Fruit fly (Drosophila melanogaster): ENCODE data around the gene RpL13A.
A peak's percentile ranks its signal among the peaks of the same experiment; 100 is the strongest.

The RpL13A gene

dm6 chr3R:5669740-5670659, 45.7 kb downstream of the RpL13A start (continued):
- TF ChIP-seq CG7372 (GFP tag; IDR thresholded peaks at IDR 0.05) (no peak), CG4360 (GFP tag; IDR thresholded peaks at IDR 0.05) (peak; percentile 99), klu (GFP tag; IDR thresholded peaks at IDR 0.05) (no peak), prd (optimal IDR thresholded peaks at IDR 0.05) (no peak), prd (GFP tag; IDR thresholded peaks at IDR 0.05) (no peak), nom (GFP tag; optimal IDR thresholded peaks at IDR 0.05) (no peak), mirr (GFP tag; optimal IDR thresholded peaks at IDR 0.05) (peak; percentile 36), Gsc (GFP tag; IDR thresholded peaks at IDR 0.05) (no peak), exex (tag; optimal IDR thresholded peaks at IDR 0.05) (peak; percentile 25), CG9932 (GFP tag; IDR thresholded peaks at IDR 0.05) (no peak), nerfin-2 (GFP tag; IDR thresholded peaks at IDR 0.05; ENCODE audit: partially characterized antibody) (peak; percentile 4; the same call in 1 of the 2 replicates), mld (GFP tag; IDR thresholded peaks at IDR 0.05; ENCODE audit: partially characterized antibody) (0 out of 3 replicates have a peak, but pooled peaks have one; percentile 18), ind (GFP tag; optimal IDR thresholded peaks at IDR 0.05) (no peak), CG34376 (GFP tag; optimal IDR thresholded peaks at IDR 0.05) (peak; percentile 35), CG12744 (GFP tag; optimal IDR thresholded peaks at IDR 0.05) (no peak), HLH4C (GFP tag; IDR thresholded peaks at IDR 0.05; ENCODE audit: partially characterized antibody) (0 out of 3 replicates have a peak, but pooled peaks have one; percentile 5), ERR (GFP tag; optimal IDR thresholded peaks at IDR 0.05) (peak; percentile 11), CG4820 (GFP tag; optimal IDR thresholded peaks at IDR 0.05) (no peak), CG33213 (GFP tag; optimal IDR thresholded peaks at IDR 0.05) (no peak), CG8388 (GFP tag; optimal IDR thresholded peaks at IDR 0.05) (peak; percentile 13), br (optimal IDR thresholded peaks at IDR 0.05) (no peak), CG3163 (GFP tag; optimal IDR thresholded peaks at IDR 0.05) (peak; percentile 80), CoRest (tag; optimal IDR thresholded peaks at IDR 0.05) (no peak), CG15514 (GFP tag; optimal IDR thresholded peaks at IDR 0.05) (no peak), Opbp (GFP tag; IDR thresholded peaks at IDR 0.05; ENCODE audit: partially characterized antibody) (0 out of 3 replicates have a peak, but pooled peaks have one; percentile 1), Med (GFP tag) (no peak), YL-1 (GFP tag; optimal IDR thresholded peaks at IDR 0.05) (peak; percentile 2), CG13624 (GFP tag; optimal IDR thresholded peaks at IDR 0.05) (peak; percentile 21), p53 (GFP tag; optimal IDR thresholded peaks at IDR 0.05) (no peak), CG2712 (tag; optimal IDR thresholded peaks at IDR 0.05) (no peak), CG12236 (GFP tag; optimal IDR thresholded peaks at IDR 0.05) (no peak), Aef1 (GFP tag; IDR thresholded peaks at IDR 0.05) (peak; percentile 8; the same call in 2 of the 3 replicates), CG14710 (tag; optimal IDR thresholded peaks at IDR 0.05) (no peak), otp (GFP tag; IDR thresholded peaks at IDR 0.05) (no peak), amos (GFP tag; IDR thresholded peaks at IDR 0.05; ENCODE audit: partially characterized antibody) (no peak), unpg (GFP tag; optimal IDR thresholded peaks at IDR 0.05) (no peak), MESR4 (GFP tag; optimal IDR thresholded peaks at IDR 0.05) (peak; percentile 58), Lhr (GFP tag; optimal IDR thresholded peaks at IDR 0.05) (no peak), Dref (GFP tag; IDR thresholded peaks at IDR 0.05) (no peak), H2.0 (GFP tag; IDR thresholded peaks at IDR 0.05) (no peak), Poxn (GFP tag; IDR thresholded peaks at IDR 0.05) (no peak), Fer2 (tag; optimal IDR thresholded peaks at IDR 0.05) (no peak), Oaz (GFP tag; IDR thresholded peaks at IDR 0.05) (no peak), Deaf1 (tag; optimal IDR thresholded peaks at IDR 0.05) (peak; percentile 44), ase (GFP tag; IDR thresholded peaks at IDR 0.05) (no peak), CG17385 (GFP tag; optimal IDR thresholded peaks at IDR 0.05) (peak; percentile 95)

All from whole organism, embryonic.